Worm (Caenorhabditis elegans): Measurements from ENCODE around the gene pqn-71.

DNA sequence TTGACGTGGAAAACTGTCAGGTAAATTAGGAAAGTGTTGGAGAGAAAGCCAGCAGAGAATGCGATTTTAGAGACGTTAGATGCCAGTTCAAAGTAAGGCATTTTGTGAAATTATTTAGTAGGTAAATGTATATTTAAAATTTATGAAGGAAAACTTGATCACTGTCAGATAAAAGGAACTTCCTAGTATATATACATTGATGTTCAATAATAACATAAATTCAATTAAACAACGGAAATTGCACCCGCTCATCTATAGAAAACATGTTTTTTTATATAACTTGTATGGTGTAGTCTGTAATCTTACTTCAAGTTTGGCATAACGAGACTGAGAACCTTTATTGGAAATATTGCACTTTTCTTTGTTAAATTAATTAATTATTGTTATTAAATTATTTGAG lies 6.4 kb upstream of the pqn-71 start, which contains the start of gene str-71:
- TF ChIP-seq nhr-6 (tag; optimal IDR thresholded peaks at IDR 0.05) (no peak), skn-1 (tag; optimal IDR thresholded peaks at IDR 0.05) (no peak), hlh-30 (tag; optimal IDR thresholded peaks at IDR 0.05; ENCODE audit: insufficient read depth) (no peak), ceh-28 (tag; optimal IDR thresholded peaks at IDR 0.05) (no peak)
